Fruit fly (Drosophila melanogaster) whole organism, prepupa: ENCODE data around the gene gpp.
A peak's percentile ranks its signal among the peaks of the same experiment; 100 is the strongest.

Experiments
- Blimp-1 ChIP-seq: fragments of 200-800 bp; sonication (Bioruptor generic); optimal IDR thresholded peaks from 3 replicates; lab custom pipeline; 2017; ENCODE audit warnings: missing biosample characterization, missing genetic modification characterization, mild to moderate bottlenecking, moderate library complexity, missing genetic modification reagents
- CG10631 ChIP-seq: fragments of 200-800 bp; sonication (Bioruptor generic); optimal IDR thresholded peaks from 2 replicates; lab custom pipeline; 2016; ENCODE audit warnings: missing biosample characterization, missing genetic modification characterization
- CG10669 ChIP-seq: fragments of 200-800 bp; sonication (Bioruptor generic); optimal IDR thresholded peaks from 3 replicates; lab custom pipeline; 2018; ENCODE audit warnings: missing biosample characterization, mild to moderate bottlenecking, missing genetic modification characterization, moderate library complexity
- CG11762 ChIP-seq: fragments of 200-800 bp; sonication (Bioruptor generic); optimal IDR thresholded peaks from 3 replicates; lab custom pipeline; 2016; ENCODE audit warnings: missing biosample characterization, missing genetic modification characterization; ENCODE audit not compliant: insufficient read depth
- CG11902 ChIP-seq: fragments of 200-800 bp; sonication (Bioruptor generic); optimal IDR thresholded peaks from 3 replicates; lab custom pipeline; 2016; ENCODE audit warnings: missing biosample characterization, missing genetic modification characterization
- CG15336 ChIP-seq: fragments of 200-800 bp; sonication (Bioruptor generic); IDR thresholded peaks from 2 replicates; pipeline ENCODE4 v1.3.6; 2022; ENCODE audit warnings: missing biosample characterization, missing genetic modification characterization
- CG1621 ChIP-seq: fragments of 200-800 bp; sonication (Bioruptor generic); optimal IDR thresholded peaks from 3 replicates; lab custom pipeline; 2018; ENCODE audit warnings: missing biosample characterization, mild to moderate bottlenecking, missing genetic modification characterization
- CG3032 ChIP-seq: fragments of 200-800 bp; optimal IDR thresholded peaks from 2 replicates; lab custom pipeline; 2019; ENCODE audit warnings: missing biosample characterization, mild to moderate bottlenecking, missing genetic modification characterization, moderate library complexity
- CG31627 ChIP-seq: fragments of 200-800 bp; sonication (Bioruptor generic); optimal IDR thresholded peaks from 3 replicates; lab custom pipeline; 2016; ENCODE audit warnings: missing biosample characterization, missing genetic modification characterization
- CG32006 ChIP-seq: fragments of 200-800 bp; sonication (Bioruptor generic); optimal IDR thresholded peaks from 3 replicates; lab custom pipeline; 2017; ENCODE audit warnings: missing biosample characterization, mild to moderate bottlenecking, missing genetic modification characterization
- CG34406 ChIP-seq: fragments of 200-800 bp; sonication (Bioruptor generic); optimal IDR thresholded peaks from 3 replicates; lab custom pipeline; 2016; ENCODE audit warnings: missing biosample characterization, missing genetic modification characterization
- CG3919 ChIP-seq: fragments of 200-800 bp; sonication (Bioruptor generic); optimal IDR thresholded peaks from 3 replicates; lab custom pipeline; 2016; ENCODE audit warnings: missing biosample characterization, missing genetic modification characterization
- CG4318 ChIP-seq: fragments of 200-800 bp; sonication (Bioruptor generic); optimal IDR thresholded peaks from 3 replicates; lab custom pipeline; 2017; ENCODE audit warnings: missing biosample characterization, mild to moderate bottlenecking, missing genetic modification characterization
- CG6163 ChIP-seq: fragments of 200-800 bp; sonication (Bioruptor generic); IDR thresholded peaks from 3 replicates; pipeline ENCODE4 v1.3.6; 2022; ENCODE audit warnings: missing biosample characterization, missing genetic modification characterization
- CG6792 ChIP-seq: fragments of 200-800 bp; sonication (Bioruptor generic); optimal IDR thresholded peaks from 3 replicates; lab custom pipeline; 2016; ENCODE audit warnings: missing biosample characterization, missing genetic modification characterization
- CG6808 ChIP-seq: fragments of 200-800 bp; sonication (Bioruptor generic); optimal IDR thresholded peaks from 3 replicates; lab custom pipeline; 2017; ENCODE audit warnings: missing biosample characterization, missing genetic modification characterization, mild to moderate bottlenecking, moderate library complexity, missing genetic modification reagents
- CG6854 ChIP-seq: fragments of 200-800 bp; sonication (Bioruptor generic); optimal IDR thresholded peaks from 2 replicates; lab custom pipeline; 2017; ENCODE audit warnings: missing biosample characterization, mild to moderate bottlenecking, missing genetic modification characterization
- CG8319 ChIP-seq: fragments of 200-800 bp; sonication (Bioruptor generic); optimal IDR thresholded peaks from 3 replicates; lab custom pipeline; 2016; ENCODE audit warnings: missing biosample characterization, missing genetic modification characterization
- Eip75B ChIP-seq: fragments of 200-800 bp; sonication (Bioruptor generic); optimal IDR thresholded peaks from 3 replicates; lab custom pipeline; 2016; ENCODE audit warnings: missing biosample characterization, missing genetic modification characterization
- Ets21C ChIP-seq: fragments of 200-800 bp; sonication (Bioruptor generic); optimal IDR thresholded peaks from 3 replicates; lab custom pipeline; 2016; ENCODE audit warnings: missing biosample characterization, missing genetic modification characterization
- Hr38 ChIP-seq: sonication (Bioruptor generic); optimal IDR thresholded peaks from 2 replicates; lab custom pipeline; 2016; ENCODE audit warnings: missing biosample characterization, missing genetic modification characterization
- Lpt ChIP-seq: fragments of 200-800 bp; sonication (Bioruptor generic); optimal IDR thresholded peaks from 3 replicates; lab custom pipeline; 2016; ENCODE audit warnings: missing biosample characterization, missing genetic modification characterization
- OdsH ChIP-seq: fragments of 200-800 bp; sonication (Bioruptor generic); optimal IDR thresholded peaks from 3 replicates; lab custom pipeline; 2016; ENCODE audit warnings: missing biosample characterization, missing genetic modification characterization
- Smox ChIP-seq: fragments of 200-800 bp; sonication (Bioruptor generic); optimal IDR thresholded peaks from 3 replicates; lab custom pipeline; 2016; ENCODE audit warnings: missing biosample characterization, missing genetic modification characterization
- Sox102F ChIP-seq: fragments of 200-800 bp; sonication (Bioruptor generic); optimal IDR thresholded peaks from 2 replicates; lab custom pipeline; 2016; ENCODE audit warnings: missing biosample characterization, mild to moderate bottlenecking, missing genetic modification characterization
- Sox14 ChIP-seq: fragments of 200-800 bp; sonication (Bioruptor generic); optimal IDR thresholded peaks from 3 replicates; lab custom pipeline; 2016; ENCODE audit warnings: missing biosample characterization, missing genetic modification characterization
- Sox15 ChIP-seq: fragments of 200-800 bp; sonication (Bioruptor generic); optimal IDR thresholded peaks from 3 replicates; lab custom pipeline; 2016; ENCODE audit warnings: missing biosample characterization, missing genetic modification characterization
- achi ChIP-seq: fragments of 200-800 bp; sonication (Bioruptor generic); optimal IDR thresholded peaks from 3 replicates; lab custom pipeline; 2016; ENCODE audit warnings: missing biosample characterization, missing genetic modification characterization
- acj6 ChIP-seq: fragments of 200-800 bp; sonication (Bioruptor generic); optimal IDR thresholded peaks from 3 replicates; lab custom pipeline; 2016; ENCODE audit warnings: missing biosample characterization, missing genetic modification characterization
- dac ChIP-seq: fragments of 200-800 bp; sonication (Bioruptor generic); optimal IDR thresholded peaks from 2 replicates; lab custom pipeline; 2017; ENCODE audit warnings: missing biosample characterization, mild to moderate bottlenecking, missing genetic modification characterization
- dsx ChIP-seq: fragments of 200-800 bp; optimal IDR thresholded peaks from 3 replicates; lab custom pipeline; 2019; ENCODE audit warnings: missing biosample characterization, mild to moderate bottlenecking, missing genetic modification characterization, moderate library complexity; ENCODE audit not compliant: poor library complexity, severe bottlenecking
- eg ChIP-seq: fragments of 200-800 bp; sonication (Bioruptor generic); IDR thresholded peaks from 3 replicates; pipeline ENCODE4 v1.3.6; 2022; ENCODE audit warnings: missing biosample characterization, missing genetic modification characterization
- esn ChIP-seq: fragments of 200-800 bp; sonication (Bioruptor generic); optimal IDR thresholded peaks from 2 replicates; lab custom pipeline; 2016; ENCODE audit warnings: missing biosample characterization, mild to moderate bottlenecking, missing genetic modification characterization, moderate library complexity
- fkh ChIP-seq: fragments of 200-800 bp; sonication (Bioruptor generic); optimal IDR thresholded peaks from 3 replicates; lab custom pipeline; 2017; ENCODE audit warnings: missing biosample characterization, mild to moderate bottlenecking, missing genetic modification characterization, moderate library complexity
- lz ChIP-seq: fragments of 200-800 bp; sonication (Bioruptor generic); optimal IDR thresholded peaks from 3 replicates; lab custom pipeline; 2016; ENCODE audit warnings: missing biosample characterization, missing genetic modification characterization
- net ChIP-seq: fragments of 200-800 bp; sonication (Bioruptor generic); optimal IDR thresholded peaks from 3 replicates; lab custom pipeline; 2016; ENCODE audit warnings: missing biosample characterization, missing genetic modification characterization
- pdm3 ChIP-seq: fragments of 200-800 bp; sonication (Bioruptor generic); optimal IDR thresholded peaks from 3 replicates; lab custom pipeline; 2016; ENCODE audit warnings: missing biosample characterization, missing genetic modification characterization
- ss ChIP-seq, 2 experiments: fragments of 200-800 bp; sonication (Bioruptor generic); optimal IDR thresholded peaks; 2 replicates in 1 of 2; 3 replicates in 1 of 2; lab custom pipeline; 2017 to 2018; ENCODE audit warnings: mild to moderate bottlenecking in 2 of 2, missing biosample characterization in 2 of 2, missing genetic modification characterization in 2 of 2, moderate library complexity in 1 of 2
- svp ChIP-seq: fragments of 200-800 bp; sonication (Bioruptor generic); peaks from one replicate; lab custom pipeline; 2016; ENCODE audit warnings: missing biosample characterization, missing genetic modification characterization

The gpp gene

dm6 chr3R:6468351-6468685 is 61.7 kb downstream of the gpp start, which contains the start of gene Neurochondrin:
Gene Neurochondrin, plus strand, starts transcription at chr3R:6468437.
- TF ChIP-seq CG6792 (GFP tag; lab: Kevin White, UChicago) (no peak), dac (GFP tag; lab: Kevin White, UChicago) (no peak), CG34406 (GFP tag; lab: Kevin White, UChicago) (no peak), CG6808 (GFP tag; lab: Kevin White, UChicago) (no peak), Sox14 (GFP tag; lab: Kevin White, UChicago) (no peak), Blimp-1 (GFP tag; lab: Kevin White, UChicago) (no peak), dsx (no peak), lz (GFP tag; lab: Kevin White, UChicago) (no peak), CG15336 (GFP tag; lab: Robert Waterston, UW) (no peak), CG3032 (no peak), fkh (GFP tag; lab: Kevin White, UChicago) (no peak), CG32006 (GFP tag; lab: Kevin White, UChicago) (no peak), CG1621 (no peak), CG6854 (GFP tag; lab: Kevin White, UChicago) (no peak), Hr38 (GFP tag; lab: Kevin White, UChicago) (no peak), Ets21C (GFP tag; lab: Kevin White, UChicago) (no peak), CG8319 (no peak)

- TF ChIP-seq CG15336 (GFP tag; lab: Robert Waterston, UW) (no peak), svp (GFP tag; lab: Kevin White, UChicago) (peak; percentile 97)
- TF ChIP-seq, all 60 proteins: peak for 1
Observed at dm6 chr3R:6474430-6474829, 67.8 kb downstream of the gpp start.

DNA sequence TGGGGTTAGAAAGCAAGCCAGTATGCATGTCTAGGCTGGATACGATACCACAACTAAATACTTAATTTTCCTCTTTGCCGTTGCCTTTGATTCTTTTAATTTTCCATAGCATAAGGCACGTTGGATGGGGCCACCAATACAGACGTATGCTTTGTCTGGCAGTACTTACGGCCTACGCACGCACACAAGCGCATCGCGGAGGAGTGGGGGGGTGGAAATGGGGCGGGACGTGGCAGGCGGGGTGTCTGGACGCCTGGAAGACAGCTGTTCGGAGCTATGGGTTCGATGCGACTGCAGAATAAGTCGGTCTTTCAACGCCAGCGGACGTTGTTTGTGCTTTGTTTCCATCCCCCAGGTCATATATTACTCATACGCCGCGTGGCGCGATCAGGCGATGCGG is 69.8 kb downstream of the gpp start:
- TF ChIP-seq CG6163 (no peak), CG11902 (GFP tag; lab: Kevin White, UChicago) (no peak), CG11762 (GFP tag; lab: Kevin White, UChicago) (no peak), CG8319 (no peak), esn (GFP tag; lab: Kevin White, UChicago) (no peak), eg (no peak), dsx (no peak), Sox15 (GFP tag; lab: Kevin White, UChicago) (no peak), CG10669 (GFP tag; lab: Kevin White, UChicago) (no peak), CG10631 (no peak), achi (GFP tag; lab: Kevin White, UChicago) (no peak), acj6 (GFP tag; lab: Kevin White, UChicago) (no peak), CG6792 (GFP tag; lab: Kevin White, UChicago) (no peak), dac (GFP tag; lab: Kevin White, UChicago) (no peak), Blimp-1 (GFP tag; lab: Kevin White, UChicago) (no peak), CG34406 (GFP tag; lab: Kevin White, UChicago) (no peak)
- TF ChIP-seq, all 60 proteins: peak for 0

dm6 chr3R:6477877-6478361 is 71.3 kb downstream of the gpp start, which contains the start of gene CG15186:
Gene CG15186, plus strand, starts transcription at chr3R:6478311.
- no peak for TF ChIP-seq Sox102F (GFP tag; lab: Kevin White, UChicago)
- no peak for TF ChIP-seq CG31627 (GFP tag; lab: Kevin White, UChicago)
- TF ChIP-seq dsx = no peak
- no peak for TF ChIP-seq net (GFP tag; lab: Kevin White, UChicago)
- no peak for TF ChIP-seq svp (GFP tag; lab: Kevin White, UChicago)
- no peak for TF ChIP-seq CG3919 (GFP tag; lab: Kevin White, UChicago)
- TF ChIP-seq CG10631 = no peak

DNA sequence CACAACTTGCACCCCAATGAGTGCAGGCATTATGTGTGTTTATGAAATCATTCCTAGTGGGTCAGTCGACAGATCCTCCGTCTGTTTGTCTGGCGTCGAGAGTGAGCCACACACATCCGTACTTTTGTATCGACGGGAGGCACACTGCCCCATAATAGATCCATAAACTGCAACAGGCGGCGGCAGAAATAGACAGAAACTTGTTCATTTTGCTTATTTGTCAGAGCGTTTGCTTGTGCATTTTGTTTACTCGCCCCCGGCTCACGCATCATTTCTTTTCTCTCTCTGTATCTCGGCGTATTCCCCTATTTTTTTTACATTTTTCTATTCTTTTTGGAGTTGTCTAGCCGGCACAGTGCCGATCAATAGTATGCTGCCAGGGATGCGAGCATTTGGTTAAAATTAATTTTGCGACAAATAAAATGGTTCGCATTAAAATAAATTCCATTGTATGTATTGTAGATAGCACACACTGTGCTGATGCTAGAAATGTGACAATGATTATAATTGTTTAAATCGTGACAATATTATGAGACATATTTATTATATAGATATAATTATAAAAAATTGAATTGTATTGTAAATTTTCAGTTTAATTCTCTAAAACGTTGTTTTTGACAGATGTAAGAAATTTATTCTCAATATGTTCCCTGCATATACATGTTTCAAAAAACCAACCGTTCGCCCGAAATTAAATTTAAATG is 75.2 kb downstream of the gpp start:
- no peak for TF ChIP-seq lz (GFP tag; lab: Kevin White, UChicago)
- no peak for TF ChIP-seq net (GFP tag; lab: Kevin White, UChicago)
- TF ChIP-seq OdsH (GFP tag; lab: Kevin White, UChicago) = peak; percentile 2
- TF ChIP-seq pdm3 = no peak
- no peak for TF ChIP-seq achi (GFP tag; lab: Kevin White, UChicago)
- TF ChIP-seq dac (GFP tag; lab: Kevin White, UChicago) = no peak
- TF ChIP-seq CG6792 (GFP tag; lab: Kevin White, UChicago) = no peak
- TF ChIP-seq Lpt (GFP tag; lab: Kevin White, UChicago) = no peak
- no peak for TF ChIP-seq Smox (GFP tag; lab: Kevin White, UChicago)
- TF ChIP-seq CG31627 (GFP tag; lab: Kevin White, UChicago) = no peak
- TF ChIP-seq fkh (GFP tag; lab: Kevin White, UChicago) = no peak
- no peak for TF ChIP-seq ss (GFP tag; optimal IDR thresholded peaks at IDR 0.05; lab: Kevin White, UChicago)
- TF ChIP-seq eg = no peak
- TF ChIP-seq CG4318 (GFP tag; lab: Kevin White, UChicago) = peak; percentile 24
- TF ChIP-seq Eip75B = no peak
- TF ChIP-seq CG6163 = 0 out of 3 replicates have a peak, but pooled peaks have one; percentile 37
- TF ChIP-seq CG32006 (GFP tag; lab: Kevin White, UChicago) = peak; percentile 26
